Worm (Caenorhabditis elegans) whole organism, L2 larva: ENCODE results near the gene F54D5.24.

Source experiments
- C34F6.9 ChIP-seq: fragments of 150-350 bp; optimal IDR thresholded peaks from 2 replicates; lab custom pipeline; 2014; ENCODE audit warnings: missing biosample characterization, missing genetic modification characterization
- F13H6.1 ChIP-seq: sonication (generic microtip); optimal IDR thresholded peaks from 2 replicates; lab custom pipeline; 2016; ENCODE audit warnings: missing genetic modification characterization, missing compliant biosample characterization
- R02D3.7 ChIP-seq: fragments of 150-350 bp; optimal IDR thresholded peaks from 2 replicates; lab custom pipeline; 2014; ENCODE audit warnings: missing biosample characterization, missing genetic modification characterization
- Y55F3AM.14 ChIP-seq: fragments of 200-800 bp; sonication (Bioruptor generic); optimal IDR thresholded peaks from 2 replicates; lab custom pipeline; 2018; ENCODE audit warnings: mild to moderate bottlenecking, missing genetic modification characterization, missing compliant biosample characterization
- alr-1 ChIP-seq: fragments of 150-350 bp; optimal IDR thresholded peaks from 2 replicates; lab custom pipeline; 2014; ENCODE audit warnings: missing biosample characterization, missing genetic modification characterization
- blmp-1 ChIP-seq: sonication (generic microtip); optimal IDR thresholded peaks from 2 replicates; lab custom pipeline; 2017; ENCODE audit warnings: missing genetic modification characterization, mild to moderate bottlenecking, missing compliant biosample characterization, antibody characterized with exemption, moderate library complexity; ENCODE audit not compliant: insufficient read depth
- ceh-16 ChIP-seq: fragments of 150-350 bp; optimal IDR thresholded peaks from 2 replicates; lab custom pipeline; 2014; ENCODE audit warnings: missing biosample characterization, missing genetic modification characterization
- ceh-82 ChIP-seq: fragments of 150-350 bp; optimal IDR thresholded peaks from 2 replicates; lab custom pipeline; 2014; ENCODE audit warnings: missing biosample characterization, missing genetic modification characterization
- crh-2 ChIP-seq: sonication (generic microtip); optimal IDR thresholded peaks from 2 replicates; lab custom pipeline; 2017; ENCODE audit warnings: missing biosample characterization, missing genetic modification characterization
- egl-27 ChIP-seq: sonication (generic microtip); optimal IDR thresholded peaks from 3 replicates; lab custom pipeline; 2017; ENCODE audit warnings: missing biosample characterization, missing genetic modification reagents, missing genetic modification characterization
- elt-1 ChIP-seq: fragments of 150-350 bp; optimal IDR thresholded peaks from 2 replicates; lab custom pipeline; 2014; ENCODE audit warnings: missing biosample characterization, missing genetic modification characterization
- fos-1 ChIP-seq: fragments of 150-350 bp; optimal IDR thresholded peaks from 2 replicates; lab custom pipeline; 2014; ENCODE audit warnings: missing biosample characterization, missing genetic modification characterization
- gmeb-1 ChIP-seq: fragments of 150-350 bp; optimal IDR thresholded peaks from 2 replicates; lab custom pipeline; 2014; ENCODE audit warnings: missing biosample characterization, missing genetic modification characterization
- lin-11 ChIP-seq: fragments of 150-350 bp; sonication (generic microtip); optimal IDR thresholded peaks from 2 replicates; lab custom pipeline; 2014; ENCODE audit warnings: missing biosample characterization, missing genetic modification characterization, inconsistent platforms, mixed read lengths
- lin-13 ChIP-seq: fragments of 150-350 bp; optimal IDR thresholded peaks from 2 replicates; lab custom pipeline; 2014; ENCODE audit warnings: missing biosample characterization, missing genetic modification reagents, missing genetic modification characterization
- lsy-2 ChIP-seq, 2 experiments: fragments of 150-350 bp in 1 of 2; sonication (generic microtip) in 1 of 2; optimal IDR thresholded peaks; 2 replicates each; lab custom pipeline; 2014 to 2017; ENCODE audit warnings: missing biosample characterization in 2 of 2, missing genetic modification characterization in 2 of 2
- mbf-1 ChIP-seq: sonication (generic microtip); optimal IDR thresholded peaks from 2 replicates; lab custom pipeline; 2017; ENCODE audit warnings: missing biosample characterization, missing genetic modification characterization
- mdl-1 ChIP-seq, 2 experiments: fragments of 150-350 bp in 1 of 2; sonication (generic microtip) in 1 of 2; optimal IDR thresholded peaks; 2 replicates each; lab custom pipeline; 2017; ENCODE audit warnings: missing biosample characterization in 2 of 2, missing genetic modification characterization in 2 of 2
- nhr-11 ChIP-seq: fragments of 150-350 bp; optimal IDR thresholded peaks from 2 replicates; lab custom pipeline; 2014; ENCODE audit warnings: missing biosample characterization, missing genetic modification characterization
- nhr-129 ChIP-seq: fragments of 150-350 bp; optimal IDR thresholded peaks from 2 replicates; lab custom pipeline; 2014; ENCODE audit warnings: missing biosample characterization, missing genetic modification characterization
- nhr-21 ChIP-seq: fragments of 150-350 bp; optimal IDR thresholded peaks from 2 replicates; lab custom pipeline; 2014; ENCODE audit warnings: missing biosample characterization, missing genetic modification characterization
- nhr-25 ChIP-seq: fragments of 150-350 bp; sonication (generic microtip); optimal IDR thresholded peaks from 3 replicates; lab custom pipeline; 2014; ENCODE audit warnings: missing biosample characterization, missing genetic modification characterization
- nhr-6 ChIP-seq: fragments of 150-350 bp; optimal IDR thresholded peaks from 2 replicates; lab custom pipeline; 2014; ENCODE audit warnings: missing biosample characterization, missing genetic modification characterization
- nhr-77 ChIP-seq: fragments of 150-350 bp; optimal IDR thresholded peaks from 2 replicates; lab custom pipeline; 2014; ENCODE audit warnings: missing biosample characterization, missing genetic modification characterization
- peb-1 ChIP-seq: fragments of 150-350 bp; optimal IDR thresholded peaks from 2 replicates; lab custom pipeline; 2014; ENCODE audit warnings: missing biosample characterization, missing genetic modification characterization
- sem-4 ChIP-seq: fragments of 150-350 bp; optimal IDR thresholded peaks from 2 replicates; lab custom pipeline; 2014; ENCODE audit warnings: missing biosample characterization, missing genetic modification reagents, missing genetic modification characterization
- sma-3 ChIP-seq: sonication (generic microtip); optimal IDR thresholded peaks from 2 replicates; lab custom pipeline; 2016; ENCODE audit warnings: missing genetic modification reagents, missing genetic modification characterization, missing compliant biosample characterization
- sma-9 ChIP-seq, 2 experiments: fragments of 150-350 bp in 1 of 2; sonication (generic microtip) in 1 of 2; optimal IDR thresholded peaks; 2 replicates each; lab custom pipeline; 2014 to 2016; ENCODE audit warnings: missing genetic modification characterization in 2 of 2, mild to moderate bottlenecking in 1 of 2, missing biosample characterization in 1 of 2, missing compliant biosample characterization in 1 of 2, missing genetic modification reagents in 1 of 2, moderate library complexity in 1 of 2
- snpc-4 ChIP-seq: fragments of 150-350 bp; optimal IDR thresholded peaks from 2 replicates; lab custom pipeline; 2014; ENCODE audit warnings: missing biosample characterization, missing genetic modification characterization
- unc-39 ChIP-seq: fragments of 150-350 bp; optimal IDR thresholded peaks from 2 replicates; lab custom pipeline; 2014; ENCODE audit warnings: missing biosample characterization, missing genetic modification characterization
- unc-55 ChIP-seq: fragments of 150-350 bp; sonication (generic microtip); optimal IDR thresholded peaks from 3 replicates; lab custom pipeline; 2014; ENCODE audit warnings: missing biosample characterization, missing genetic modification reagents, missing genetic modification characterization
- unc-62 ChIP-seq: fragments of 150-350 bp; optimal IDR thresholded peaks from 2 replicates; lab custom pipeline; 2014; ENCODE audit warnings: missing biosample characterization, missing genetic modification reagents, missing genetic modification characterization
- ztf-1 ChIP-seq: fragments of 200-800 bp; sonication (Bioruptor generic); conservative IDR thresholded peaks from 2 replicates; pipeline ENCODE4 v1.3.6; 2022; ENCODE audit warnings: missing genetic modification characterization, missing compliant biosample characterization
- ztf-4 ChIP-seq: fragments of 150-350 bp; optimal IDR thresholded peaks from 2 replicates; lab custom pipeline; 2014; ENCODE audit warnings: missing biosample characterization, missing genetic modification characterization

The F54D5.24 gene

ce11 chrII:11582698-11583097 lies 26.9 kb downstream of the F54D5.24 start, which contains the start of gene ints-7:
ints-7 (plus strand) TSS chrII:11582849.
- TF ChIP-seq gmeb-1 (tag; lab: Kevin White, UChicago): no peak
- no peak for TF ChIP-seq sem-4 (tag; lab: Kevin White, UChicago)
- no peak for TF ChIP-seq lsy-2 (tag; optimal IDR thresholded peaks at IDR 0.05; lab: Kevin White, UChicago)

ce11 chrII:11588304-11588703 lies 32.6 kb downstream of the F54D5.24 start:
- no peak for TF ChIP-seq ztf-1
- TF ChIP-seq sma-9 (GFP tag; optimal IDR thresholded peaks at IDR 0.05; lab: Kevin White, UChicago): no peak
- TF ChIP-seq sma-9 (tag; optimal IDR thresholded peaks at IDR 0.05; lab: Kevin White, UChicago): no peak
- TF ChIP-seq gmeb-1 (tag; lab: Kevin White, UChicago): no peak
- no peak for TF ChIP-seq egl-27 (tag; lab: Kevin White, UChicago)
- TF ChIP-seq peb-1: no peak
- TF ChIP-seq ztf-4: no peak
- no peak for TF ChIP-seq ceh-16 (tag; lab: Kevin White, UChicago)
- no peak for TF ChIP-seq mbf-1 (tag; lab: Kevin White, UChicago)
- TF ChIP-seq nhr-6 (tag; lab: Kevin White, UChicago): no peak
- TF ChIP-seq blmp-1 (tag; lab: Kevin White, UChicago): no peak
- no peak for TF ChIP-seq unc-39
- no peak for TF ChIP-seq nhr-77 (tag; lab: Kevin White, UChicago)
- TF ChIP-seq fos-1 (tag; lab: Kevin White, UChicago): no peak
- TF ChIP-seq, all 48 proteins: peak for 0

DNA sequence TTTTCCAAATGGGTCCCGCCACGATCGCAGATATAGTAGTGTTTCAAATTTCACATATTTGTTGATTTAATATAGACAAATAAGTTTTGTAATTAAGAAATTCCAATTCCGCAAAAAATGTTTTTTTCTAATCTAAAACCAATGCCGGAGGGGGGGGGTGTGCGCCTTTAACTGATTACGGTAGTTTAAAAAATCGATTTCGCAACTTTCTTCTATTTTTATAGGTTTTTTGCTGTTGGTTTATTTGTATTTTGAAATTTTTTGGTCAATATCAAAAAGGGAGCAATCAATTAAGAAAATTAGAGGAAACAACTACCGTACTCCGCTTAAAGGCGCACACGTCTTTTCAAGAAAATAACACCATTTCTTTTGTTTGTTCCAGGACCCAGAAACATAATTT lies 35.8 kb downstream of the F54D5.24 start:
- no peak for TF ChIP-seq ceh-16 (tag; lab: Kevin White, UChicago)
- no peak for TF ChIP-seq R02D3.7 (tag; lab: Kevin White, UChicago)
- no peak for TF ChIP-seq nhr-25 (tag; lab: Kevin White, UChicago)
- no peak for TF ChIP-seq ceh-82 (tag; lab: Kevin White, UChicago)
- no peak for TF ChIP-seq mdl-1 (tag; optimal IDR thresholded peaks at IDR 0.05; lab: Kevin White, UChicago)
- TF ChIP-seq snpc-4 (tag; lab: Kevin White, UChicago): no peak
- TF ChIP-seq lin-13: no peak
- TF ChIP-seq gmeb-1 (tag; lab: Kevin White, UChicago): no peak
- no peak for TF ChIP-seq lin-11
- TF ChIP-seq Y55F3AM.14: no peak
- no peak for TF ChIP-seq alr-1 (tag; lab: Kevin White, UChicago)
- TF ChIP-seq sma-3: no peak
- no peak for TF ChIP-seq lsy-2 (tag; optimal IDR thresholded peaks at IDR 0.05; lab: Kevin White, UChicago)
- no peak for TF ChIP-seq crh-2 (tag; lab: Kevin White, UChicago)
- no peak for TF ChIP-seq elt-1 (tag; lab: Kevin White, UChicago)
- no peak for TF ChIP-seq blmp-1 (tag; lab: Kevin White, UChicago)
- TF ChIP-seq unc-39: no peak

DNA sequence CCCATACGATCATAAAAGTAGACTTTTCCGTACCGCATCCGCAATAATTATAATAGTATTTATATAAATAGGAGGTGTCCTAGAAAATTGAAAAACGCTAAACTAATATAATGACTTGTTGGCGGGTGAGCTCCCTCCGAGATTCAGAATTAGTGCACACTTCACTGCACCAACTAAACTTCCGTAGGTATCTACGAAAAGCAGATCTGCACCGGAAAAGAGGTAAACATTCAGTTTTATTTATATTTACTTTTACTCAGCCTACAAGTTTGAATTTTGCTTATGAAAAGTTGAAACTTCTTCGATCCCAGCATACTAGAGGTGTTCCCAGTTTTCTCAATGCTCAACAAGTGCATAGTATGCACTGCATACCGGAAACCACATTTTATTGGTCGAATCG lies 36.3 kb downstream of the F54D5.24 start, which contains the start of gene F07A11.1:
Gene F07A11.1 (minus strand): TSS at position 101 of the 400 bp plus-strand sequence.
- TF ChIP-seq nhr-11 (tag; lab: Kevin White, UChicago): no peak
- no peak for TF ChIP-seq C34F6.9
- no peak for TF ChIP-seq nhr-21 (tag; lab: Kevin White, UChicago)
- TF ChIP-seq F13H6.1 (tag; lab: Kevin White, UChicago): no peak
- no peak for TF ChIP-seq unc-55 (GFP tag; lab: Kevin White, UChicago)
- TF ChIP-seq Y55F3AM.14: no peak
- TF ChIP-seq mdl-1 (tag; optimal IDR thresholded peaks at IDR 0.05; lab: Kevin White, UChicago): no peak

ce11 chrII:11595368-11595996 lies 39.7 kb downstream of the F54D5.24 start, which contains the start of gene gfat-1:
gfat-1 (minus strand) TSS chrII:11595418.
- peak; percentile 81 to 88 for TF ChIP-seq mdl-1 (tag; optimal IDR thresholded peaks at IDR 0.05; lab: Kevin White, UChicago)
- TF ChIP-seq C34F6.9: peak; percentile 45
- no peak for TF ChIP-seq ceh-16 (tag; lab: Kevin White, UChicago)
- TF ChIP-seq unc-55 (GFP tag; lab: Kevin White, UChicago): peak; percentile 30
- TF ChIP-seq unc-62 (GFP tag; lab: Kevin White, UChicago): no peak
- peak; percentile 16 for TF ChIP-seq nhr-129
- no peak for TF ChIP-seq crh-2 (tag; lab: Kevin White, UChicago)
